Worm (Caenorhabditis elegans) whole organism, young adult: ENCODE data around the gene F56C3.8.
A peak's percentile ranks its signal among the peaks of the same experiment; 100 is the strongest.

Experiments used
- B0035.1 ChIP-seq: sonication (generic microtip); optimal IDR thresholded peaks from 2 replicates; lab custom pipeline; 2016; ENCODE audit warnings: missing genetic modification characterization, mild to moderate bottlenecking, missing compliant biosample characterization, missing genotype, missing genetic modification reagents
- B0261.1 ChIP-seq: sonication (generic microtip); optimal IDR thresholded peaks from 2 replicates; lab custom pipeline; 2016; ENCODE audit warnings: mild to moderate bottlenecking, missing genetic modification characterization, moderate library complexity, missing compliant biosample characterization
- F10E7.11 ChIP-seq: sonication (generic microtip); optimal IDR thresholded peaks from 2 replicates; lab custom pipeline; 2017; ENCODE audit warnings: mild to moderate bottlenecking, missing genetic modification characterization, moderate library complexity, missing compliant biosample characterization
- F22D6.2 ChIP-seq: sonication (generic microtip); optimal IDR thresholded peaks from 2 replicates; lab custom pipeline; 2016; ENCODE audit warnings: mild to moderate bottlenecking, missing genetic modification characterization, missing compliant biosample characterization
- F37B4.10 ChIP-seq: fragments of 200-800 bp; sonication (Bioruptor generic); IDR thresholded peaks from 2 replicates; pipeline ENCODE4 v1.3.6; 2022; ENCODE audit warnings: missing genetic modification characterization, missing compliant biosample characterization
- F52B5.7 ChIP-seq: sonication (generic microtip); optimal IDR thresholded peaks from 2 replicates; lab custom pipeline; 2016; ENCODE audit warnings: mild to moderate bottlenecking, missing genetic modification characterization, missing compliant biosample characterization
- K11D2.4 ChIP-seq: fragments of 200-800 bp; sonication (Bioruptor generic); IDR thresholded peaks from 2 replicates; pipeline ENCODE4 v1.3.6; 2022; ENCODE audit warnings: missing genetic modification reagents, missing genetic modification characterization, missing compliant biosample characterization
- K12H6.12 ChIP-seq: fragments of 200-800 bp; sonication (Bioruptor generic); optimal IDR thresholded peaks from 2 replicates; lab custom pipeline; 2018; ENCODE audit warnings: mild to moderate bottlenecking, missing genetic modification characterization, missing compliant biosample characterization
- T26A5.8 ChIP-seq: sonication (generic microtip); optimal IDR thresholded peaks from 2 replicates; lab custom pipeline; 2016; ENCODE audit warnings: missing genetic modification characterization, missing compliant biosample characterization
- Y53G8AR.9 ChIP-seq: fragments of 200-800 bp; sonication (Bioruptor generic); conservative IDR thresholded peaks from 2 replicates; pipeline ENCODE4 v1.3.6; 2022; ENCODE audit warnings: missing genetic modification reagents, missing genetic modification characterization, missing compliant biosample characterization
- Y79H2A.3 ChIP-seq: fragments of 200-800 bp; sonication (Bioruptor generic); conservative IDR thresholded peaks from 2 replicates; pipeline ENCODE4 v1.3.6; 2022; ENCODE audit warnings: missing genetic modification reagents, missing genetic modification characterization, missing compliant biosample characterization
- Y95B8A.8 ChIP-seq: fragments of 200-800 bp; sonication (Bioruptor generic); IDR thresholded peaks from 2 replicates; pipeline ENCODE4 v1.3.6; 2022; ENCODE audit warnings: missing genetic modification reagents, missing genetic modification characterization, missing compliant biosample characterization
- athp-1 ChIP-seq: sonication (generic microtip); optimal IDR thresholded peaks from 2 replicates; lab custom pipeline; 2017; ENCODE audit warnings: mild to moderate bottlenecking, missing genetic modification characterization, missing compliant biosample characterization
- attf-5 ChIP-seq: fragments of 200-800 bp; sonication (Bioruptor generic); optimal IDR thresholded peaks from 2 replicates; lab custom pipeline; 2018; ENCODE audit warnings: mild to moderate bottlenecking, missing genetic modification characterization, missing compliant biosample characterization
- ccch-3 ChIP-seq: fragments of 200-800 bp; sonication (Bioruptor generic); optimal IDR thresholded peaks from 2 replicates; lab custom pipeline; 2018; ENCODE audit warnings: mild to moderate bottlenecking, missing genetic modification characterization, missing compliant biosample characterization
- cebp-1 ChIP-seq, 2 experiments: fragments of 200-800 bp in 1 of 2; sonication (Bioruptor generic) in 1 of 2; sonication (generic microtip) in 1 of 2; IDR thresholded peaks in 1 of 2; optimal IDR thresholded peaks in 1 of 2; 2 replicates each; pipeline versions ENCODE4 v1.3.6 to Lab custom; 2017 to 2022; ENCODE audit warnings: missing compliant biosample characterization in 2 of 2, missing genetic modification characterization in 2 of 2, mild to moderate bottlenecking in 1 of 2, missing genetic modification reagents in 1 of 2, moderate library complexity in 1 of 2
- cebp-2 ChIP-seq: fragments of 200-800 bp; sonication (Bioruptor generic); IDR thresholded peaks from 2 replicates; pipeline ENCODE4 v1.3.6; 2022; ENCODE audit warnings: missing genetic modification characterization, missing compliant biosample characterization
- ceh-79 ChIP-seq: sonication (generic microtip); optimal IDR thresholded peaks from 2 replicates; lab custom pipeline; 2017; ENCODE audit warnings: mild to moderate bottlenecking, missing genetic modification characterization, missing compliant biosample characterization
- ceh-91 ChIP-seq: fragments of 200-800 bp; sonication (Bioruptor generic); IDR thresholded peaks from 2 replicates; pipeline ENCODE4 v1.3.6; 2022; ENCODE audit warnings: missing genetic modification reagents, missing genetic modification characterization, missing compliant biosample characterization
- chd-7 ChIP-seq: sonication (generic microtip); optimal IDR thresholded peaks from 2 replicates; lab custom pipeline; 2016; ENCODE audit warnings: mild to moderate bottlenecking, missing genetic modification characterization, moderate library complexity, missing compliant biosample characterization
- dpl-1 ChIP-seq: fragments of 150-350 bp; optimal IDR thresholded peaks from 2 replicates; lab custom pipeline; 2014; ENCODE audit warnings: missing biosample characterization, missing genetic modification reagents, missing genetic modification characterization
- egl-18 ChIP-seq: fragments of 200-800 bp; sonication (Bioruptor generic); IDR thresholded peaks from 2 replicates; pipeline ENCODE4 v1.3.6; 2022; ENCODE audit warnings: missing genetic modification reagents, missing genetic modification characterization, missing compliant biosample characterization
- egl-44 ChIP-seq: fragments of 200-800 bp; sonication (Bioruptor generic); IDR thresholded peaks from 2 replicates; pipeline ENCODE4 v1.3.6; 2022; ENCODE audit warnings: missing genetic modification reagents, missing genetic modification characterization, missing compliant biosample characterization
- egrh-3 ChIP-seq: fragments of 200-800 bp; sonication (Bioruptor generic); IDR thresholded peaks from 2 replicates; pipeline ENCODE4 v1.3.6; 2022; ENCODE audit warnings: missing genetic modification reagents, missing genetic modification characterization, missing compliant biosample characterization
- hlh-12 ChIP-seq: sonication (generic microtip); optimal IDR thresholded peaks from 2 replicates; lab custom pipeline; 2016; ENCODE audit warnings: missing genetic modification characterization, missing compliant biosample characterization
- lag-1 ChIP-seq: fragments of 200-800 bp; sonication (Bioruptor generic); IDR thresholded peaks from 2 replicates; pipeline ENCODE4 v1.3.6; 2022; ENCODE audit warnings: missing genetic modification reagents, missing genetic modification characterization, missing compliant biosample characterization
- let-607 ChIP-seq, 2 experiments: fragments of 200-800 bp in 1 of 2; sonication (Bioruptor generic) in 1 of 2; sonication (generic microtip) in 1 of 2; optimal IDR thresholded peaks; 2 replicates each; lab custom pipeline; 2016 to 2018; ENCODE audit warnings: mild to moderate bottlenecking in 2 of 2, missing compliant biosample characterization in 2 of 2, missing genetic modification characterization in 2 of 2, moderate library complexity in 2 of 2, missing genotype in 1 of 2
- lin-35 ChIP-seq, 3 experiments: fragments of 150-350 bp in 2 of 3; sonication (generic microtip) in 1 of 3; optimal IDR thresholded peaks; 2 replicates each; lab custom pipeline; 2014 to 2018; ENCODE audit warnings: missing biosample characterization in 3 of 3, missing genetic modification characterization in 3 of 3, missing genetic modification reagents in 3 of 3
- lin-54 ChIP-seq: fragments of 200-800 bp; sonication (Bioruptor generic); optimal IDR thresholded peaks from 2 replicates; lab custom pipeline; 2018; ENCODE audit warnings: mild to moderate bottlenecking, missing genetic modification characterization, missing compliant biosample characterization
- madf-10 ChIP-seq: sonication (generic microtip); optimal IDR thresholded peaks from 2 replicates; lab custom pipeline; 2016; ENCODE audit warnings: mild to moderate bottlenecking, missing genetic modification characterization, missing compliant biosample characterization
- madf-6 ChIP-seq: fragments of 200-800 bp; sonication (Bioruptor generic); IDR thresholded peaks from 2 replicates; pipeline ENCODE4 v1.3.6; 2022; ENCODE audit warnings: missing genetic modification reagents, missing genetic modification characterization, missing compliant biosample characterization
- mel-28 ChIP-seq: sonication (generic microtip); optimal IDR thresholded peaks from 2 replicates; lab custom pipeline; 2016; ENCODE audit warnings: borderline replicate concordance, mild to moderate bottlenecking, missing genetic modification characterization, missing compliant biosample characterization
- nfya-2 ChIP-seq: fragments of 200-800 bp; sonication (Bioruptor generic); IDR thresholded peaks from 2 replicates; pipeline ENCODE4 v1.3.6; 2022; ENCODE audit warnings: missing genetic modification reagents, missing genetic modification characterization, missing compliant biosample characterization
- nfyb-1 ChIP-seq: fragments of 200-800 bp; sonication (Bioruptor generic); IDR thresholded peaks from 2 replicates; pipeline ENCODE4 v1.3.6; 2022; ENCODE audit warnings: missing genetic modification reagents, missing genetic modification characterization, missing compliant biosample characterization
- nhr-179 ChIP-seq: sonication (generic microtip); optimal IDR thresholded peaks from 2 replicates; lab custom pipeline; 2016; ENCODE audit warnings: mild to moderate bottlenecking, missing genetic modification characterization, missing compliant biosample characterization
- nhr-90 ChIP-seq: sonication (generic microtip); optimal IDR thresholded peaks from 2 replicates; lab custom pipeline; 2016; ENCODE audit warnings: missing genotype, mild to moderate bottlenecking, missing genetic modification characterization, missing compliant biosample characterization
- pbrm-1 ChIP-seq: fragments of 200-800 bp; sonication (Bioruptor generic); IDR thresholded peaks from 2 replicates; pipeline ENCODE4 v1.3.6; 2022; ENCODE audit warnings: missing genetic modification reagents, missing genetic modification characterization, missing compliant biosample characterization
- rcor-1 ChIP-seq: fragments of 200-800 bp; sonication (Bioruptor generic); IDR thresholded peaks from 2 replicates; pipeline ENCODE4 v1.3.6; 2022; ENCODE audit warnings: missing genetic modification reagents, missing genetic modification characterization, missing compliant biosample characterization
- repo-1 ChIP-seq: sonication (generic microtip); optimal IDR thresholded peaks from 2 replicates; lab custom pipeline; 2017; ENCODE audit warnings: mild to moderate bottlenecking, missing genetic modification characterization, missing compliant biosample characterization
- rpc-1 ChIP-seq, 2 experiments: fragments of 150-350 bp in 1 of 2; sonication (generic microtip) in 1 of 2; optimal IDR thresholded peaks; 2 replicates each; lab custom pipeline; 2014 to 2018; ENCODE audit warnings: missing biosample characterization in 1 of 2, missing genetic modification characterization in 1 of 2, missing genetic modification reagents in 1 of 2, missing genotype in 1 of 2
- snpc-1.1 ChIP-seq: sonication (generic microtip); optimal IDR thresholded peaks from 2 replicates; lab custom pipeline; 2017; ENCODE audit warnings: missing genetic modification characterization, mild to moderate bottlenecking, missing compliant biosample characterization, antibody characterized with exemption, moderate library complexity, missing genotype, missing genetic modification reagents; ENCODE audit not compliant: insufficient read depth
- snpc-3.4 ChIP-seq: sonication (generic microtip); optimal IDR thresholded peaks from 2 replicates; lab custom pipeline; 2017; ENCODE audit warnings: missing genetic modification characterization, mild to moderate bottlenecking, missing compliant biosample characterization, antibody characterized with exemption, moderate library complexity, missing genotype, missing genetic modification reagents
- tbx-9 ChIP-seq: sonication (generic microtip); optimal IDR thresholded peaks from 2 replicates; lab custom pipeline; 2016; ENCODE audit warnings: borderline replicate concordance, missing genetic modification characterization, inconsistent platforms, missing compliant biosample characterization
- tlf-1 ChIP-seq: fragments of 200-800 bp; sonication (Bioruptor generic); optimal IDR thresholded peaks from 2 replicates; lab custom pipeline; 2018; ENCODE audit warnings: mild to moderate bottlenecking, missing genetic modification characterization, missing compliant biosample characterization
- ztf-18 ChIP-seq: sonication (generic microtip); optimal IDR thresholded peaks from 2 replicates; lab custom pipeline; 2016; ENCODE audit warnings: missing genotype, mild to moderate bottlenecking, missing genetic modification characterization, missing compliant biosample characterization
- ztf-26 ChIP-seq: sonication (generic microtip); optimal IDR thresholded peaks from 2 replicates; lab custom pipeline; 2017; ENCODE audit warnings: missing genetic modification characterization, missing compliant biosample characterization
- ztf-3 ChIP-seq: fragments of 200-800 bp; sonication (Bioruptor generic); optimal IDR thresholded peaks from 2 replicates; lab custom pipeline; 2018; ENCODE audit warnings: mild to moderate bottlenecking, missing genetic modification characterization, missing compliant biosample characterization

The F56C3.8 gene

DNA sequence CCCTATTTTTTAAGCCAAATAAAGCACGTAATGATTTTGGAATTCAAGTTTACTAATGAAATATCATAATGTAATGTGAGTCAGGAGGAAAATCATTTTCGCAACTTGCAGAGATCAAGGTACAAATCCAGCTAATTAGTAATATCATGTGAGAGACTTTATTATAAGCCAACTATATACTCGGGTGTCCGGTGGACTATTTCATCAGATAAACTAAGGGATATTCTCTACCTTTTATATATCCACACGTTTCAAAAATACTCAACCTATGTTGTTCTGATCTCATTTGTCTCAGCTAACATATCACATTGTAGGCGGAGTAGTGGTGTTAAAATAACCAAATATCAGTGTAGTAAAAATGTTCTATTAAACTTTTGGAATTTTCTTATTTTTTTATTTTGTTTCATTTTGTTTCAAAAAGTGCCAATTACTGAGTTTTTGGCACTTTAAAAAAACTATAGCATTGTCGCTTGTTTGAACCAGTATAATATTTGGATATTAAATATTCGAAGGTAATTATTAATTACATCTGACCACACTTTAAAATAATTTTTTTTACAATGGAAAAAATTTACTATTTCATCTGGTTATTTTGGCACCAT, 5.0 kb upstream of the F56C3.8 start (continued):
- TF ChIP-seq rcor-1 (GFP tag; lab: Robert Waterston, UW) = peak; percentile 90
- TF ChIP-seq mel-28 (tag; lab: Kevin White, UChicago) = no peak
- TF ChIP-seq athp-1 (tag; lab: Kevin White, UChicago) = no peak
- no peak for TF ChIP-seq cebp-1 (GFP tag; IDR thresholded peaks at IDR 0.05; lab: Robert Waterston, UW)
- peak; percentile 93 for TF ChIP-seq cebp-1 (tag; optimal IDR thresholded peaks at IDR 0.05; lab: Kevin White, UChicago)
- TF ChIP-seq pbrm-1 (GFP tag; lab: Robert Waterston, UW) = peak; percentile 84
- no peak for TF ChIP-seq snpc-1.1 (tag; lab: Kevin White, UChicago)
- peak; percentile 92 for TF ChIP-seq tlf-1
- TF ChIP-seq B0035.1 (tag; lab: Kevin White, UChicago) = peak; percentile 83
- TF ChIP-seq F10E7.11 (tag; lab: Kevin White, UChicago) = peak; percentile 71
- TF ChIP-seq attf-5 = no peak
- TF ChIP-seq Y95B8A.8 (GFP tag; lab: Robert Waterston, UW) = no peak
- peak in 1 of 2 experiments; percentile 88 for TF ChIP-seq let-607 (tag; optimal IDR thresholded peaks at IDR 0.05; lab: Kevin White, UChicago)
- peak; percentile 96 for TF ChIP-seq K11D2.4 (GFP tag; lab: Robert Waterston, UW)
- no peak for TF ChIP-seq nhr-90
- peak; percentile 74 for TF ChIP-seq K12H6.12 (tag; lab: Kevin White, UChicago)
- peak; percentile 3 for TF ChIP-seq snpc-3.4 (tag; lab: Kevin White, UChicago)
- no peak for TF ChIP-seq rpc-1 (optimal IDR thresholded peaks at IDR 0.05; lab: Kevin White, UChicago)
- no peak for TF ChIP-seq rpc-1 (tag; optimal IDR thresholded peaks at IDR 0.05; lab: Kevin White, UChicago)
- TF ChIP-seq ceh-79 (tag; lab: Kevin White, UChicago) = peak; percentile 48
- 0 out of 2 replicates have a peak, but pooled peaks have one; percentile 51 for TF ChIP-seq egl-44 (GFP tag; lab: Robert Waterston, UW)
- TF ChIP-seq hlh-12 (tag; lab: Kevin White, UChicago) = no peak
- TF ChIP-seq ztf-26 (tag; lab: Kevin White, UChicago) = peak; percentile 98
- TF ChIP-seq egrh-3 = no peak
- 0 out of 2 replicates have a peak, but pooled peaks have one; percentile 84 for TF ChIP-seq F37B4.10 (GFP tag; lab: Robert Waterston, UW)
- no peak for TF ChIP-seq nfya-2 (GFP tag; lab: Robert Waterston, UW)
- peak; percentile 68; the same call in 1 of the 2 replicates for TF ChIP-seq egl-18 (GFP tag; lab: Robert Waterston, UW)
- TF ChIP-seq T26A5.8 (tag; lab: Kevin White, UChicago) = no peak
- TF ChIP-seq ceh-91 (GFP tag; lab: Robert Waterston, UW) = no peak
- TF ChIP-seq madf-10 = peak; percentile 91
- TF ChIP-seq lin-54 (GFP tag; lab: Kevin White, UChicago) = peak; percentile 74
- peak; percentile 47 for TF ChIP-seq F52B5.7 (tag; lab: Kevin White, UChicago)
- peak in 2 of 3 experiments; percentile 48 to 95 for TF ChIP-seq lin-35 (GFP tag; optimal IDR thresholded peaks at IDR 0.05; lab: Kevin White, UChicago)
- no peak for TF ChIP-seq Y79H2A.3 (GFP tag; lab: Robert Waterston, UW)
- peak; percentile 85 for TF ChIP-seq ztf-3 (GFP tag; lab: Kevin White, UChicago)
- TF ChIP-seq B0261.1 (tag; lab: Kevin White, UChicago) = peak; percentile 47
- peak; percentile 92 for TF ChIP-seq F22D6.2 (tag; lab: Kevin White, UChicago)
- peak; percentile 94 for TF ChIP-seq repo-1 (tag; lab: Kevin White, UChicago)
- peak; percentile 93 for TF ChIP-seq nfyb-1 (GFP tag; lab: Robert Waterston, UW)
- TF ChIP-seq cebp-2 (GFP tag; lab: Robert Waterston, UW) = peak; percentile 81
- TF ChIP-seq tbx-9 (tag; lab: Kevin White, UChicago) = no peak
- no peak for TF ChIP-seq dpl-1 (GFP tag; lab: Kevin White, UChicago)
- peak; percentile 90 for TF ChIP-seq Y53G8AR.9 (GFP tag; lab: Robert Waterston, UW)
- TF ChIP-seq ccch-3 (GFP tag; lab: Kevin White, UChicago) = peak; percentile 27
- 0 out of 2 replicates have a peak, but pooled peaks have one; percentile 30 for TF ChIP-seq lag-1 (GFP tag; lab: Robert Waterston, UW)
- peak; percentile 25 for TF ChIP-seq nhr-179
- TF ChIP-seq chd-7 (tag; lab: Kevin White, UChicago) = peak; percentile 62
- peak; percentile 7 for TF ChIP-seq ztf-18 (tag; lab: Kevin White, UChicago)
- TF ChIP-seq madf-6 (GFP tag; lab: Robert Waterston, UW) = no peak
